Worm (Caenorhabditis elegans) whole organism, L1 larva: ENCODE data around the gene Y49F6C.2.

Experiments used
- C04F5.9 ChIP-seq: sonication (generic microtip); optimal IDR thresholded peaks from 2 replicates; lab custom pipeline; 2016; ENCODE audit warnings: missing genetic modification characterization, missing compliant biosample characterization
- C16A3.4 ChIP-seq: fragments of 150-350 bp; optimal IDR thresholded peaks from 2 replicates; lab custom pipeline; 2014; ENCODE audit warnings: missing biosample characterization, missing genetic modification characterization
- Y116A8C.19 ChIP-seq: sonication (generic microtip); optimal IDR thresholded peaks from 2 replicates; lab custom pipeline; 2016; ENCODE audit warnings: missing compliant biosample characterization, missing genetic modification characterization, borderline replicate concordance
- aha-1 ChIP-seq: fragments of 150-350 bp; optimal IDR thresholded peaks from 2 replicates; lab custom pipeline; 2014; ENCODE audit warnings: missing biosample characterization, missing genetic modification characterization
- aly-2 ChIP-seq: fragments of 150-350 bp; optimal IDR thresholded peaks from 2 replicates; lab custom pipeline; 2014; ENCODE audit warnings: missing biosample characterization, missing genetic modification characterization
- ceh-8 ChIP-seq: fragments of 200-800 bp; sonication (Bioruptor generic); optimal IDR thresholded peaks from 2 replicates; lab custom pipeline; 2018; ENCODE audit warnings: mild to moderate bottlenecking, missing genetic modification characterization, moderate library complexity, missing compliant biosample characterization
- ceh-88 ChIP-seq: fragments of 200-800 bp; sonication (Bioruptor generic); IDR thresholded peaks from 2 replicates; pipeline ENCODE4 v1.3.6; 2022; ENCODE audit warnings: missing genetic modification characterization, missing compliant biosample characterization
- ceh-90 ChIP-seq: sonication (generic microtip); optimal IDR thresholded peaks from 2 replicates; lab custom pipeline; 2016; ENCODE audit warnings: missing genetic modification characterization, missing compliant biosample characterization
- ces-1 ChIP-seq: fragments of 150-350 bp; optimal IDR thresholded peaks from 2 replicates; lab custom pipeline; 2014; ENCODE audit warnings: missing biosample characterization, missing genetic modification reagents, missing genetic modification characterization
- dsc-1 ChIP-seq: sonication (generic microtip); optimal IDR thresholded peaks from 2 replicates; lab custom pipeline; 2016; ENCODE audit warnings: mild to moderate bottlenecking, missing genetic modification characterization, missing compliant biosample characterization
- efl-3 ChIP-seq: fragments of 200-800 bp; sonication (Bioruptor generic); optimal IDR thresholded peaks from 2 replicates; lab custom pipeline; 2018; ENCODE audit warnings: mild to moderate bottlenecking, missing genetic modification characterization, missing compliant biosample characterization
- egl-13 ChIP-seq: sonication (generic microtip); optimal IDR thresholded peaks from 2 replicates; lab custom pipeline; 2016; ENCODE audit warnings: missing genotype, missing genetic modification reagents, missing genetic modification characterization, missing compliant biosample characterization
- elt-2 ChIP-seq: sonication (generic microtip); optimal IDR thresholded peaks from 2 replicates; lab custom pipeline; 2016; ENCODE audit warnings: missing genetic modification characterization, mild to moderate bottlenecking, inconsistent platforms, missing compliant biosample characterization, missing genetic modification reagents
- ets-5 ChIP-seq: fragments of 200-800 bp; sonication (Bioruptor generic); IDR thresholded peaks from 2 replicates; pipeline ENCODE4 v1.3.6; 2022; ENCODE audit warnings: missing genetic modification characterization, missing compliant biosample characterization
- fkh-10 ChIP-seq: sonication (generic microtip); optimal IDR thresholded peaks from 2 replicates; lab custom pipeline; 2017; ENCODE audit warnings: missing biosample characterization, missing genetic modification reagents, missing genetic modification characterization
- fos-1 ChIP-seq: fragments of 150-350 bp; optimal IDR thresholded peaks from 2 replicates; lab custom pipeline; 2014; ENCODE audit warnings: missing biosample characterization, missing genetic modification characterization
- hlh-4 ChIP-seq: sonication (generic microtip); optimal IDR thresholded peaks from 2 replicates; lab custom pipeline; 2016; ENCODE audit warnings: mild to moderate bottlenecking, missing genetic modification characterization, missing compliant biosample characterization
- hpl-2 ChIP-seq: fragments of 150-350 bp; optimal IDR thresholded peaks from 2 replicates; lab custom pipeline; 2014; ENCODE audit warnings: missing biosample characterization, missing genetic modification reagents, missing genetic modification characterization
- lin-13 ChIP-seq: fragments of 150-350 bp; optimal IDR thresholded peaks from 2 replicates; lab custom pipeline; 2014; ENCODE audit warnings: missing biosample characterization, missing genetic modification reagents, missing genetic modification characterization
- lin-15B ChIP-seq: fragments of 150-350 bp; sonication (generic microtip); optimal IDR thresholded peaks from 3 replicates; lab custom pipeline; 2014; ENCODE audit warnings: missing biosample characterization, missing genetic modification characterization
- lin-35 ChIP-seq, 2 experiments: fragments of 150-350 bp; optimal IDR thresholded peaks; 2 replicates each; lab custom pipeline; 2014; ENCODE audit warnings: missing biosample characterization in 2 of 2, missing genetic modification characterization in 2 of 2, missing genetic modification reagents in 2 of 2
- lin-39 ChIP-seq: fragments of 150-350 bp; optimal IDR thresholded peaks from 2 replicates; lab custom pipeline; 2014; ENCODE audit warnings: missing biosample characterization, missing genetic modification reagents, missing genetic modification characterization
- lir-3 ChIP-seq: sonication (generic microtip); optimal IDR thresholded peaks from 2 replicates; lab custom pipeline; 2016; ENCODE audit warnings: mild to moderate bottlenecking, missing genetic modification characterization, moderate library complexity, missing compliant biosample characterization; ENCODE audit not compliant: poor library complexity
- mab-9 ChIP-seq: fragments of 200-800 bp; sonication (Bioruptor generic); IDR thresholded peaks from 2 replicates; pipeline ENCODE4 v1.3.6; 2022; ENCODE audit warnings: missing genetic modification reagents, missing genetic modification characterization, missing compliant biosample characterization
- mef-2 ChIP-seq: fragments of 150-350 bp; optimal IDR thresholded peaks from 2 replicates; lab custom pipeline; 2014; ENCODE audit warnings: missing biosample characterization, missing genetic modification characterization
- nhr-11 ChIP-seq: fragments of 150-350 bp; optimal IDR thresholded peaks from 2 replicates; lab custom pipeline; 2014; ENCODE audit warnings: missing biosample characterization, missing genetic modification characterization
- nhr-47 ChIP-seq: sonication (generic microtip); optimal IDR thresholded peaks from 2 replicates; lab custom pipeline; 2016; ENCODE audit warnings: mild to moderate bottlenecking, missing genetic modification characterization, moderate library complexity, missing compliant biosample characterization
- nhr-76 ChIP-seq: sonication (generic microtip); optimal IDR thresholded peaks from 2 replicates; lab custom pipeline; 2017; ENCODE audit warnings: missing biosample characterization, missing genetic modification characterization
- pag-3 ChIP-seq: sonication (generic microtip); optimal IDR thresholded peaks from 2 replicates; lab custom pipeline; 2017; ENCODE audit warnings: missing genetic modification characterization, mild to moderate bottlenecking, missing compliant biosample characterization, antibody characterized with exemption, borderline replicate concordance; ENCODE audit not compliant: insufficient read depth
- pax-3 ChIP-seq: fragments of 200-800 bp; sonication (Bioruptor generic); optimal IDR thresholded peaks from 2 replicates; lab custom pipeline; 2018; ENCODE audit warnings: mild to moderate bottlenecking, missing genetic modification characterization, moderate library complexity, missing compliant biosample characterization
- rnt-1 ChIP-seq: sonication (generic microtip); optimal IDR thresholded peaks from 2 replicates; lab custom pipeline; 2016; ENCODE audit warnings: mild to moderate bottlenecking, missing genetic modification characterization, moderate library complexity, missing compliant biosample characterization
- unc-62 ChIP-seq: fragments of 150-350 bp; optimal IDR thresholded peaks from 2 replicates; lab custom pipeline; 2014; ENCODE audit warnings: missing biosample characterization, missing genetic modification reagents, missing genetic modification characterization
- unc-98 ChIP-seq: fragments of 200-800 bp; sonication (Bioruptor generic); IDR thresholded peaks from 2 replicates; pipeline ENCODE4 v1.3.6; 2022; ENCODE audit warnings: missing genetic modification characterization, missing compliant biosample characterization
- vab-15 ChIP-seq: sonication (generic microtip); optimal IDR thresholded peaks from 2 replicates; lab custom pipeline; 2017; ENCODE audit warnings: missing genotype, mild to moderate bottlenecking, missing genetic modification characterization, missing compliant biosample characterization
- xbp-1 ChIP-seq: sonication (generic microtip); optimal IDR thresholded peaks from 2 replicates; lab custom pipeline; 2016; ENCODE audit warnings: missing genetic modification characterization, missing compliant biosample characterization
- zip-4 ChIP-seq: fragments of 200-800 bp; sonication (Bioruptor generic); optimal IDR thresholded peaks from 2 replicates; lab custom pipeline; 2018; ENCODE audit warnings: mild to moderate bottlenecking, missing genetic modification characterization, moderate library complexity, missing compliant biosample characterization
- ztf-11 ChIP-seq, 2 experiments: sonication (generic microtip); optimal IDR thresholded peaks; 2 replicates each; lab custom pipeline; 2016 to 2017; ENCODE audit warnings: missing genetic modification characterization in 2 of 2, missing biosample characterization in 1 of 2, missing compliant biosample characterization in 1 of 2
- ztf-4 ChIP-seq: fragments of 150-350 bp; optimal IDR thresholded peaks from 2 replicates; lab custom pipeline; 2014; ENCODE audit warnings: missing biosample characterization, missing genetic modification characterization

Gene Y49F6C.2

DNA sequence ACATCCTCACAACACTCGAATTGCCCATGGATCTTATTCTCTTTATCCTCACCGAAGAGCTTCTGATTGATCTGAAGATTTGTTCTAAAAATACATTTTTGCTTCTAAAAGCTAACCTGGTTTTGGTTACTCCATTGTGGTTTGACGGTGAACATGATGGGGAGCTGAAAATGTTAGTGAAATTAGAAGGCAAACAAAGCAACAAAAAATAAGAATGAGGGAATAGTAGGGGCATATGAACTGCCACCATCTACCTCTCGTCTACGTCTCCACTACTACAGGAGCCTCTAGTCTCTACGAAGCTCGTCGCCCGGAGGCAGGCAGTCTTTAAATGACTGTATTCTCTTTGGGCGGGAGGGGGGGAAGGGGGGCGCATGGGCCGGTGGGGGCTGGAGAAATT, 7.4 kb downstream of the Y49F6C.2 start, which contains the start of gene T06D4.2:
Gene T06D4.2 (minus strand): TSS at position 170 of the 400 bp plus-strand sequence.
- TF ChIP-seq vab-15 (tag; lab: Kevin White, UChicago) (no peak), ceh-8 (GFP tag; lab: Kevin White, UChicago) (no peak), nhr-47 (no peak)

ce11 chrII:3387503-3387902, 9.1 kb downstream of the Y49F6C.2 start, which contains the start of gene T06D4.6:
TSS of gene T06D4.6 (minus strand) at chrII:3387603.
- TF ChIP-seq hlh-4 (no peak), nhr-11 (tag; lab: Kevin White, UChicago) (no peak), aly-2 (tag; lab: Kevin White, UChicago) (no peak), ets-5 (GFP tag; lab: Robert Waterston, UW) (no peak), elt-2 (tag; lab: Kevin White, UChicago) (no peak), pag-3 (tag; lab: Kevin White, UChicago) (no peak), Y116A8C.19 (tag; lab: Kevin White, UChicago) (no peak), nhr-76 (tag; lab: Kevin White, UChicago) (no peak), lin-35 (GFP tag; optimal IDR thresholded peaks at IDR 0.05; lab: Kevin White, UChicago) (no peak), lin-39 (tag; lab: Kevin White, UChicago) (no peak), fkh-10 (GFP tag; lab: Kevin White, UChicago) (no peak), efl-3 (GFP tag; lab: Kevin White, UChicago) (no peak), fos-1 (tag; lab: Kevin White, UChicago) (no peak), pax-3 (no peak), rnt-1 (tag; lab: Kevin White, UChicago) (no peak), C16A3.4 (tag; lab: Kevin White, UChicago) (no peak)

ce11 chrII:3395484-3395883, 17.1 kb downstream of the Y49F6C.2 start, which contains the start of gene nep-20:
TSS of gene nep-20 (minus strand) at chrII:3395584.
- no peak for TF ChIP-seq unc-98 (GFP tag; lab: Robert Waterston, UW)
- TF ChIP-seq hpl-2 = no peak
- no peak for TF ChIP-seq aly-2 (tag; lab: Kevin White, UChicago)
- no peak for TF ChIP-seq mef-2 (tag; lab: Kevin White, UChicago)
- no peak for TF ChIP-seq dsc-1
- no peak for TF ChIP-seq nhr-11 (tag; lab: Kevin White, UChicago)
- no peak for TF ChIP-seq fos-1 (tag; lab: Kevin White, UChicago)
- no peak for TF ChIP-seq ceh-88
- TF ChIP-seq ztf-11 (tag; optimal IDR thresholded peaks at IDR 0.05; lab: Kevin White, UChicago) = no peak
- TF ChIP-seq mab-9 (GFP tag; lab: Robert Waterston, UW) = no peak
- TF ChIP-seq lin-15B (tag; lab: Kevin White, UChicago) = no peak
- TF ChIP-seq zip-4 (GFP tag; lab: Kevin White, UChicago) = no peak
- TF ChIP-seq Y116A8C.19 (tag; lab: Kevin White, UChicago) = no peak
- TF ChIP-seq fkh-10 (GFP tag; lab: Kevin White, UChicago) = no peak
- no peak for TF ChIP-seq xbp-1 (tag; lab: Kevin White, UChicago)
- no peak for TF ChIP-seq egl-13 (tag; lab: Kevin White, UChicago)
- TF ChIP-seq pag-3 (tag; lab: Kevin White, UChicago) = no peak

DNA sequence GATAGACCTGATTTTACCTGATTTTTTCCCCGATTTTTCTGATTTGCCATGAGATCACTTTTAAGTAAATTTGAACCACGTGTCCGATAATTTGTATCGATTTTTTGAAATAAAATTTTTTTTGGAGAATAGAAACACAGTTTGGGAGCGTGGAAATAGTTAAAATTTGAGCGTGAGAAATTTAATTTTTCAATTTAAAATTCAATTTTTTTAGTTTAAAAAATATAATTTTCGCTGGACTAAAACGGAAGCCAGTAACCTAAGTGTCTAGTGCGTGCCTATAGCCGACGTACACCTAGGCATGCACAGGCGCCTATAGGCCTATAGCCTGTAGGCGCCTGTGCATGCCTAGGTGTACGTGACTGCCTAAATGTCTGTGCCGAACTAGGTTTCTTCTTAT, 20.8 kb downstream of the Y49F6C.2 start, which contains the start of gene nep-9:
Gene nep-9 (minus strand): TSS at position 101 of the 400 bp plus-strand sequence.
- TF ChIP-seq ces-1 (GFP tag; lab: Kevin White, UChicago) (no peak), aha-1 (tag; lab: Kevin White, UChicago) (no peak), ztf-4 (no peak), fos-1 (tag; lab: Kevin White, UChicago) (no peak), mef-2 (tag; lab: Kevin White, UChicago) (no peak), nhr-76 (tag; lab: Kevin White, UChicago) (no peak), ceh-90 (no peak), C04F5.9 (no peak), lir-3 (no peak), ceh-8 (GFP tag; lab: Kevin White, UChicago) (no peak), unc-62 (GFP tag; lab: Kevin White, UChicago) (no peak), lin-13 (no peak)
